Fruit fly (Drosophila melanogaster) S2 (cell line): Measurements from ENCODE around the gene miple1.
A peak's percentile ranks its signal among the peaks of the same experiment; 100 is the strongest.

ENCODE experiments used
- CG8478 ChIP-seq: fragments of >200 bp; optimal IDR thresholded peaks from 2 replicates; lab custom pipeline; 2018
- CTCF ChIP-seq, 2 experiments: fragments of >200 bp; optimal IDR thresholded peaks; 2 replicates each; lab custom pipeline; 2018

The miple1 gene

DNA sequence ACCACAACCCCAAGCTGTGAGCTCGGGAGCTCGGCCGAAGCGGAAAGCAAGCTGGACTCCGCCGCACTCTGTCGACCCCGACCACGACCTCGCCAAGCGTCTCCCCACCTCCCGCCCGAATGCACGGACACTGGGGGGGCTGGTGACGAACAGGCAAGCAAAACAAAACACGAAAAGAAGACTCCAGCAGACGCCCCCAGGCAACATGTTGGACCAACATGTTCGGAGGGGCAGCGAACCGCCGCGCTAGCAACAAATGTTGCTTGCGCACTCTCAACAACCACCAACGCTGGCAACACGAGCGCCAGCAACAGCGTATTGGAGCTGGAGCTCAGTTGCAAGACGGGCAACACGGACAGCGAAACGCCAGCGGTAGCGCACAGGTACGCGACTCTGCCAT is 15.2 kb downstream of the miple1 start:
- TF ChIP-seq CTCF (optimal IDR thresholded peaks at IDR 0.05; lab: Kevin White, UChicago) (no peak), CG8478 (lab: Kevin White, UChicago) (no peak)

DNA sequence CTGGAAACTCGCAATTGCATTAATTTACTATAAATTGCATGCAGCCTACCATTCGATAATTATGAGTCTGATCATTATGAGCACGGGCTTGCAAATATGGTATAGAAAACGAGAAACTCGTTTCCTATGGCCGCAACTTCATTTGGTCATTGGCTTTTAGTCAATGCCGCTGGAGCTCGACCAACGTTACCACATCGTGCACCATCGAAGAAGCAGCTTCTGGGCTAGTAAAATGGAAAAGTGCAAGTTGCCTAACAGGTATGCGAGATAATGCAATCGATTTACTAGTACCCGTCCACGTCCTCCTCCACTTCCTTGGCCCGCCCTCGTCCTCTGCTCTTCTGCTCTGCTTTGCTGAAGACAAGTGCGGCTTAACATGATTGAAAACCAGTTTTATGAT is 17.2 kb downstream of the miple1 start:
- TF ChIP-seq CTCF (optimal IDR thresholded peaks at IDR 0.05; lab: Kevin White, UChicago) (no peak), CG8478 (lab: Kevin White, UChicago) (no peak)

DNA sequence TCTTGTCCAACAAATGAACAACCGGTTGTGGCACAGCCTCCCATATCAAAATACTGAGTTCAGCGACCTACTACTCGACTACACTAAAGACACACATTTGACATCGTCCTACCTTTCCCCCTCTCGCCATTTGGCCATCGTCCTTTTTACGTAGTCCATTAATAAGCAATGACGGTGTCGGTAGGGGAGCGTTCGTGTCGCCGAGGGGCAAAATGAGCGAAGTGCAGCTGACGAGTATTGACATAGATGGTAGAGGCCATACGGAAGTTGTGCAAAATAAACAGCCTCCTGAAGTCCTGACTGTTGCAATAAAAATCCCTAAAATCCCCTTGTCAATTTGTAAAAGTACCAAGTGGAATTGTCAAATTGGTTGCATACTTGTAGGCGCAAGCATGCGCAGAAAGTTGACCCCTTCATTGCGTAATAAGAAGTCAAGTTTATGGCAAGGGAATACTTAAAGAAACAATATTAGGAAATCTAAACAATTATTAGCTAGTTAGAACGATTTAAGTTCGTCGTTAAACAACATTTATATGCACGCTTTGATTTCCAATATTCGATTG is 24.6 kb downstream of the miple1 start:
- no peak for TF ChIP-seq CTCF (optimal IDR thresholded peaks at IDR 0.05; lab: Kevin White, UChicago)
- TF ChIP-seq CG8478 (lab: Kevin White, UChicago), result no peak

DNA sequence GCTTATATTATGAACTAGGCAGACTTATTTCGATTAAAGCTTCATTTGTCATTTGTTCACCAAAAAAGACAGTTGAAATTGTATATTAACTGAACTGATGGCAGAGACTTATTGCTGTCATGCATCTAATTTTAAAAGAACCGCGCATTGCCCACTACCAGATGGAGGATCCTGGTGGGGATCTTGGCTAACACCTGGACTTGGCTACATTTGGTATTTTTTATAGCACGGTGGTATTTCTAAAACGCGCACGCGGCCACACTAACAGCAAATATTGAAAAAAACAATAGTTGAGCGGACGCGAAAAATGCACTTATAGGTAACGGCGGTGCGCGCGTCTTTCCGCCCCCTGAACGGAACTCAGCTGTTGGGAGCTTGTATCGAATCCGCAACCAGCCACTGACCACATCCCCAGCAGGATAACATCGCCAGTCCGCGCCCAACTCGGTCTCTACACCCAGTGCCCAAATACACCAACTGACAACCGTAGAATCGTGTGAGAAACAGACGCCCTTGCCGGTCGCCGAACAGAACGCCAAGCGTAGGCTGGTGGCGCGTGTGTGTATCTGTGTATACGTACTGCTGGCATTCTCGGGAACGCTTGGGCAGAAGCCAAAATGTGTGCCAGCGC is 25.2 kb downstream of the miple1 start:
- TF ChIP-seq CTCF (optimal IDR thresholded peaks at IDR 0.05; lab: Kevin White, UChicago), result peak; percentile 40 to 48
- TF ChIP-seq CG8478 (lab: Kevin White, UChicago), result no peak

DNA sequence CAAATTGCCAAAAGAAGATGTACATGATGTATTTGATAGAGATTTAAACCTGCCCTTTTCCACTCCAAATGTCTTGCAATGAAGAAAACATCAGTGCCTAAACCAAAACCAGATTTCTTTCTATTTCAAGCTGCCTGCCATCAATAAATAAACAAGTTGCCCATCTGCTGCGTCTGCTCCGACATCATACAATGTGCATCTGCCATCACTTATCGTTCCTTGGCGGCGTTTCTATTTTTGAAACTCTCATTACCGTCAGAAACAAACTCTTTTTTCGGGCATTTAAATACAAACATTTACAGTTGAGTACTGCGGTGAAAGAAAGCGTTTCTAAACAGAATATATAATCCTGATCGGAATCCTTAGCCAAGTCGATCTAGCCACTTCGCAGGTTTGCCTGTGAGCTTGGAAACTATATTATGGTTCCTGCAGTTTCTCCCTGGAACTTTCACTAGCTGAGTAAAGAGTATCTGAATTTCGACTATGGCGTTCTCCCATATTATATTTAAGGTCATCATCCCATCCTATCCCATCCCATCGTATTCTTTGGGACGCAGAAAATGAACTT is 27.8 kb downstream of the miple1 start:
- TF ChIP-seq CG8478 (lab: Kevin White, UChicago), result no peak
- TF ChIP-seq CTCF (optimal IDR thresholded peaks at IDR 0.05; lab: Kevin White, UChicago), result no peak

DNA sequence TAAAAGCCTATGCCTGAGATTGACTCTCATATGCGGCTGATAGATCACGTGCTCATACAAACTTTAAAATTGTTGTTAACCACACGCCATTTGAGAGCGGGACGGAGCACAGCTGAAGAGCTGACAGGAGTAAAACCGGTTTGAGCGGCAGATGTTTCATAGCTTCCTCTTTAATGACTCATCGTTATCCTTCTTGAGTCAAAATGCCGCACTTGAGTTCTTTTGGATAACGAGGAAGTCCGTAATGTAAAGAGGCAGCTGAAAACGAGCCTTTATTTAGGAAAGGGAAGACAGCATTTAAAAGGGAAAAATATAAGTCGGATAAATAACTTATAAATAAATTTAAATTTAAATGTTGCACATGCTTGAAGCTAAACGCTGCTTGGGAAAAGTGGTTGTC is 30.1 kb downstream of the miple1 start:
- TF ChIP-seq CTCF (optimal IDR thresholded peaks at IDR 0.05; lab: Kevin White, UChicago), result no peak
- TF ChIP-seq CG8478 (lab: Kevin White, UChicago), result no peak

DNA sequence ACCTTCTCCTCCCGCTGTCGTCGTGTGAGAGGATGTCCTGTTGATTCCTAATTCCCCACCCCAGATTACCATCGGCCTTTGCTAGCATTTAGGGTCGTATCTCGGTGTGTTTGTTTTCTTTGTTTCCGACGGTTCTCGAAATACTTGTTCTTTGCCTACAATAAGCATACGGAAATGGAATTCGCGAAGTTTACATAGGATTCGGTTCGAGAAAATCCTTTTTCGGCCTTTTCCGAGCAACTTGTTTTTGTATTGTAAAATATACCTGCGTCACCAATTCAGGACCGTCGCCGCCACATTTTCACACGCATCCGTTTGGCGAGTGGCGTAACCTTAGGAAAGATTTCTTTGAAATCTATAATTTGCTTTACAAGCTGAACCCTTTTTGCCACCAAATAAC is 31.4 kb downstream of the miple1 start:
- no peak for TF ChIP-seq CG8478 (lab: Kevin White, UChicago)
- no peak for TF ChIP-seq CTCF (optimal IDR thresholded peaks at IDR 0.05; lab: Kevin White, UChicago)

DNA sequence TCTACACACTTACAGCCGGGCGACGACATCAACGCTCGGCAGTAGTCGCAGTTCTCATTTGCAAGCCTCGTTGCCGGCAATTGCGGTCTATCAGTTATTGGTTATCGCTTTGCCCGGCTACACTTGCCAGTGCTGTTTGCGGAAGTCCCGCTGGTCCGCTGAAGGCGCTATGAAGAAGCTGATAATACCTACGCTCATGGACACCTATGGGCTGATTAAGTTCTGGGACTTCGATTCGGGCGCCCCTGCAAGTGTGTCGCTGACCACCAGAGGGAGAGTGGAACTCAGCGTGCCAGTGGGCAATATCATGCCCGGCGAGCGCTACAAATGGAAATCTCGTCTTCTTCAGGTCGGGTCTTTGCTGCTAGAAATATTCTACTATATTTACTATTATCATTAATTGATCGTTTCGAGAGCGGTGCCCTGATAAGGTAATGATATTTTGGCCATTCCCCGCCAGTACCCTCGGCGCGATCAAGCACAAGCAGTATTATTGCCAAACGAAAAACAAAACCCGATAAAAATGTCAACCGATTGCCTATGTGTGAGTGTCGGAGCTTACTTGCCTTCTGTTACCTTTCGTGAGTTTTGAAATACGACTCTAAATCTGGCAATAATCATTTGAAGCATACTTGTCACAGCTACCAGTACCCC is 33.0 kb downstream of the miple1 start:
- TF ChIP-seq CTCF (optimal IDR thresholded peaks at IDR 0.05; lab: Kevin White, UChicago) (no peak), CG8478 (lab: Kevin White, UChicago) (no peak)

DNA sequence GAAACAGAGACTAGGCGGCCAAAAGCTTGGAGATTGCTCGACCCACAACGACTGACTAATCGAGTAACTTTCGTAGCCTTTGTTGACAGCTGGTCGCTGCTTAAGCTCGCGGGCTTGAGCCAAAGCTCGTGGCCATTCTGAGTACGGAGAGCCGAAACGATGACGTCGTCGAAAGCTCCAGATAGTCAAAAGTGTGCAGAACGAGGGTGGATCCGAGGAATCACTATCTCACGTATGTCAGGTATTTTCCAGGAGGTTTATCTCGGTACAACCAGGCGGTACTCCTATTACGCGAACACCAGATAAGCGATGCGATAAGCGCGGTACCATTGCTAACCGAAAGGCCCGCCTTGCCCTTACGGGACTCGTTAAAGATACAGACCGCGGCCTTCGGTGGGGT is 44.5 kb downstream of the miple1 start:
- no peak for TF ChIP-seq CG8478 (lab: Kevin White, UChicago)
- no peak for TF ChIP-seq CTCF (optimal IDR thresholded peaks at IDR 0.05; lab: Kevin White, UChicago)

DNA sequence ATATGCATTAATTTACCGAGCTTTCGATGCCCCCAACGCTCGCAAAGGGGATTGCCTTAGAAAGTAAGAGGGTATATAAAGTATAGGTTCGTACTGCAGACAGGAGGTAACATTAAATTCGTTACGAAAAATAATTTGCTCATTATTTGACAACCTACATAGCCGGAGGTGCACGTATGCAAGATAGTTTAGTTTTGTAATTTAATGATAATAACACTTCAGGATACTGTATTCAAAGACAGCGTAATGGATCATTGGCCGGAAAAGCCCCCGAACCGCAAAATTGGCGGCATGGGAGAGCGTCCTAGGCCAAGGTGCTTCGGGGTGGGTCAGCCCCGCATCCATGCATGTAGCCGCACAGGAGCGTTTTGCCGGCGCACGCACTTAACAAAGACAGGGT is 45.2 kb downstream of the miple1 start:
- TF ChIP-seq CTCF (optimal IDR thresholded peaks at IDR 0.05; lab: Kevin White, UChicago) (no peak), CG8478 (lab: Kevin White, UChicago) (no peak)

DNA sequence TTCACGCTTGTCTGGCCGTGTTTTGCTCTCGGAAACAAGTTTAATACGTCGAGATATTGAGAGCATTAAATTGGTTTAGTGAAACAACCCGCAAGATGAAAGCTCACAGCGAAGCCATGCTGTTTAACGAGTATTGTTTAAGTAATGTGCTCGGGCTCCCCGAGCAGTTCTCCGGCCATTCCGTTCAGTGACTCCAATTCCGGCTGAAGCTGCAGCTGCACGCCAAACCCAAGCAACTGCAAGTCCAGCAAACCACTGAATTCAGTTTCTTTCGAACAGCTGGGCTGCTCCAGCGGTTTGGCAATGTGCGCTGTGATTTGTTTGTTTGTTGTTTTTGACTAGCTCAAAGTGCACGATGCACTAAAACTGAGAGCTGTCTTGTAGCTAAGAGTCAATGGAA is 48.0 kb downstream of the miple1 start:
- TF ChIP-seq CTCF (optimal IDR thresholded peaks at IDR 0.05; lab: Kevin White, UChicago) (no peak), CG8478 (lab: Kevin White, UChicago) (no peak)

DNA sequence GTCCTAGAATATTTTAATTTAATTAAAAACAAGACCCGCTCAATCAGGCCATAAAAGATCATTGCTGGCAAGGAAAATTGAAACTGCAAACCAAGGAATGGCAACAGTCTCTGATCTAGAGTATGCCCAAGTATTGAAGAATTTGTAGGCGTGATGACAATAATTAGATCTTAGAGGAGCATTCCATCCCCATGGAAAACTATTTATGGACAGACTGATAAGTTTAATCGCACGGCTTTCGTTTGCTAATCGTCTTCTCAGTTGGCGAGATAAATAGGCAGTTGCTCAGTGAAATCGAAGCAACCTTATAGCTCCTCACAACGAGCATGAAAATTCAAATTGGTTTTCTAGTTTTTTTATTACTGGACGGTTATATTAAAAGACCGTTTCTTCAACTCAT is 49.7 kb downstream of the miple1 start, which contains the start of gene ddbt:
Gene ddbt, plus strand, starts transcription at position 301 of the 400 bp plus-strand sequence.
- no peak for TF ChIP-seq CG8478 (lab: Kevin White, UChicago)
- TF ChIP-seq CTCF (optimal IDR thresholded peaks at IDR 0.05; lab: Kevin White, UChicago), result no peak

DNA sequence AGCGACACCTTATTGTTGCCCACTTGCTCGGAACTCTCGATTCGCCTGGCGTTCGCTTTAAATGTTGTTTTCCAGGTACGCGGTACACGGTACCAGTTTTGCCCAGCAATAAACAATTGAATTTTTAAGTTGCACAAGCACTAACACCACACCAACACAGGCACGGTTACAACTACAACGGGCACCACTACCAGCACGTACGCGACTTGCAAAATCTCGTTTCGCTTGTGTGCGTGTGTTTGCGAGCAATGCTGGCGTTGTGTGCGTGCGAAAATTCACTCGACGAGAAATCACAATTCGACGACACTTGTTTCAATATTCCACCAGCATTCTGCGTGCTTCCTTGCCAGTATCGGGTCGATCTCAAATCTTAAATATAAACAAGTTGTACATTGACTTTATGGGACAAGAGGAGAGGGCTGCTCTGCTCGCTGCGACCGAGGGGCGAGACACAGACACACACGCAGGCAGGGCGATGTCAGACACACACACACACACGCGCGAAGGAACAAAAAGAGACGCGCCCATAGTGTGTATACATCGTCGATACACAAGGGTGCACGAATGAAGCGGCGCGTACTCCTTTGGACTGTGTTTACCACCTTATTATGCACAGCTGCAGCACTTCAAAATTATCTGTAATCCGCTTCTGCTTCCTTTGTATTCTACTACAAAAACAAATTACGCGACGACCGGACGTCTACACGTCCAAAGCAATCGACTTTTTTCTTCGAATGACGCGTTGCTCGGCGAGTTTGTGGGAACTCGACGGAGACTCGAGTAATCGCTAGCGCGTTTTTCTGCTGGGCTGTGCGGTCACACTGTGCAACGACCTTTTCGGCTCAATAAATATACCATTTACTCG is 52.3 kb downstream of the miple1 start, which contains the start of gene fwd:
Gene fwd, minus strand, starts transcription at position 740 of the 865 bp plus-strand sequence.
- TF ChIP-seq CG8478 (lab: Kevin White, UChicago), result peak; percentile 10
- TF ChIP-seq CTCF (optimal IDR thresholded peaks at IDR 0.05; lab: Kevin White, UChicago), result peak; percentile 19 to 41
